Fruit fly (Drosophila melanogaster) whole organism: ENCODE measurements around the gene FASN2.

Source experiments
- CG8478 ChIP-seq: fragments of >200 bp; optimal IDR thresholded peaks from 2 replicates; lab custom pipeline; 2018; ENCODE audit warnings: inconsistent platforms
- Dll ChIP-seq: fragments of >200 bp; optimal IDR thresholded peaks from 2 replicates; lab custom pipeline; 2017
- EcR ChIP-seq, 2 experiments: fragments of >200 bp; optimal IDR thresholded peaks; 2 replicates each; lab custom pipeline; 2017; ENCODE audit warnings: missing biosample characterization in 2 of 2, missing genetic modification characterization in 2 of 2, missing genetic modification reagents in 2 of 2
- pan ChIP-seq: fragments of >200 bp; optimal IDR thresholded peaks from 2 replicates; lab custom pipeline; 2017
- psq ChIP-seq: fragments of >200 bp; optimal IDR thresholded peaks from 2 replicates; lab custom pipeline; 2017
- usp ChIP-seq: fragments of >200 bp; optimal IDR thresholded peaks from 2 replicates; lab custom pipeline; 2017; ENCODE audit warnings: missing biosample characterization, missing genetic modification characterization, mixed read lengths

DNA sequence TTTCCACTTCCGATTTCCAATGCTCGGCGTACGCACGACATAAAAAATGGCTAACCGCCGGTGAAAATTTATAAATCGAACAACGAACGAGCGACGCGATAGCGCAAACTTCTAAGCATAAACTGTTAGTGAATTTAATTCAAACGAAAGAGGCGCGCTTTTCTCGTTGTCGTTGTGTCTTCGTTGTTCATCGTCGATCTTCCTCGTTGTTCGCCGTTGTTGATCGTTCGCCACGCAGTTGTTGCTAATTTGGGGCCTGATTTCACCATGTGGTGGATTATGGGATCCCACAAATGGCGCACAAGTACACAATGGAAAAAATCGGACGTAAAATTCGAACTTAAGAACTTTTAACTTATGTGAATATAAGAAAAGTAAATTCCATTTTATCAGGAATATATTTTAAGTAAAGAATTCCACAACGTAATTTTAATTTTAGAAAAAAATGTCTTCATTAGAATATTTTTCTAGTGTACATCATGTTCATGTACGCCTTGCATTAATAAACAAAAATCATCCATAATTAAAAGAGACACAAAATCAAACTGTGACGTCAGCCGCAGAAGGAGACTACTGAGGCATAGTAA, 42.6 kb downstream of the FASN2 start:
- TF ChIP-seq pan (lab: Kevin White, UChicago) = no peak
- no peak for TF ChIP-seq psq (lab: Kevin White, UChicago)
- TF ChIP-seq EcR (GFP tag; optimal IDR thresholded peaks at IDR 0.05; lab: Kevin White, UChicago) = no peak
- no peak for TF ChIP-seq Dll (lab: Kevin White, UChicago)
- no peak for TF ChIP-seq usp (GFP tag; lab: Kevin White, UChicago)
- no peak for TF ChIP-seq CG8478 (lab: Kevin White, UChicago)
